Worm (Caenorhabditis elegans): ENCODE results near the gene F28B4.1.

Gene F28B4.1

ce11 chrX:3245812-3246211, 40.9 kb downstream of the F28B4.1 start, which contains the start of gene F40F4.7:
TSS of gene F40F4.7 (minus strand) at chrX:3245933.
- no peak for TF ChIP-seq dve-1 (tag; optimal IDR thresholded peaks at IDR 0.05)
- TF ChIP-seq ceh-19 (GFP tag; optimal IDR thresholded peaks at IDR 0.05) = no peak
- TF ChIP-seq che-1 (tag; optimal IDR thresholded peaks at IDR 0.05) = no peak
- TF ChIP-seq fkh-10 (GFP tag; optimal IDR thresholded peaks at IDR 0.05) = no peak
- no peak for TF ChIP-seq nhr-232 (tag; optimal IDR thresholded peaks at IDR 0.05)
- no peak for TF ChIP-seq ref-2 (tag; optimal IDR thresholded peaks at IDR 0.05)
- peak; percentile 7 for TF ChIP-seq sdc-2 (tag; optimal IDR thresholded peaks at IDR 0.05)
- no peak for TF ChIP-seq Y22D7AL.16 (tag; optimal IDR thresholded peaks at IDR 0.05)
- no peak for TF ChIP-seq unc-86 (tag; optimal IDR thresholded peaks at IDR 0.05)
- no peak for TF ChIP-seq C08G9.2 (tag; optimal IDR thresholded peaks at IDR 0.05)
- no peak for TF ChIP-seq gmeb-2 (tag; optimal IDR thresholded peaks at IDR 0.05)
- no peak for TF ChIP-seq ceh-9 (tag; optimal IDR thresholded peaks at IDR 0.05)
- TF ChIP-seq mec-3 (tag; optimal IDR thresholded peaks at IDR 0.05; ENCODE audit: borderline replicate concordance) = no peak
- TF ChIP-seq ama-1 (optimal IDR thresholded peaks at IDR 0.05) = no peak
- TF ChIP-seq hlh-13 (GFP tag; optimal IDR thresholded peaks at IDR 0.05) = no peak
- no peak for TF ChIP-seq dmd-4 (tag; optimal IDR thresholded peaks at IDR 0.05; ENCODE audit: borderline replicate concordance)
- no peak for TF ChIP-seq sox-2 (GFP tag; IDR thresholded peaks at IDR 0.05)
- TF ChIP-seq pqm-1 (tag; optimal IDR thresholded peaks at IDR 0.05) = no peak
- TF ChIP-seq ets-4 (tag; optimal IDR thresholded peaks at IDR 0.05) = no peak
- TF ChIP-seq ceh-45 (GFP tag; IDR thresholded peaks at IDR 0.05) = no peak
- no peak for TF ChIP-seq ttx-3 (tag; optimal IDR thresholded peaks at IDR 0.05)
- TF ChIP-seq pha-4 (tag; optimal IDR thresholded peaks at IDR 0.05) = no peak
- no peak for TF ChIP-seq ceh-30 (tag; optimal IDR thresholded peaks at IDR 0.05)
- peak; percentile 29 for TF ChIP-seq rnt-1 (tag; optimal IDR thresholded peaks at IDR 0.05)
- peak; percentile 72 for TF ChIP-seq unc-42 (tag; optimal IDR thresholded peaks at IDR 0.05)
- TF ChIP-seq ceh-31 (tag; optimal IDR thresholded peaks at IDR 0.05) = peak; percentile 41
- TF ChIP-seq ceh-22 (tag; optimal IDR thresholded peaks at IDR 0.05) = no peak
- TF ChIP-seq zip-5 (tag; optimal IDR thresholded peaks at IDR 0.05) = no peak
- TF ChIP-seq nhr-11 (tag; optimal IDR thresholded peaks at IDR 0.05) = no peak
- TF ChIP-seq lin-11 (tag; optimal IDR thresholded peaks at IDR 0.05) = no peak
- TF ChIP-seq fax-1 (tag; optimal IDR thresholded peaks at IDR 0.05) = no peak
- peak; percentile 51 for TF ChIP-seq hlh-8 (tag; optimal IDR thresholded peaks at IDR 0.05)
- no peak for TF ChIP-seq tbx-7 (tag; optimal IDR thresholded peaks at IDR 0.05)
- peak; percentile 61 for TF ChIP-seq unc-55 (GFP tag; optimal IDR thresholded peaks at IDR 0.05)
- no peak for TF ChIP-seq ceh-14 (tag; optimal IDR thresholded peaks at IDR 0.05)
- TF ChIP-seq hlh-30 (tag; optimal IDR thresholded peaks at IDR 0.05; ENCODE audit: insufficient read depth) = peak; percentile 91
- no peak for TF ChIP-seq F13H6.1 (tag; optimal IDR thresholded peaks at IDR 0.05)
- TF ChIP-seq eyg-1 (tag; optimal IDR thresholded peaks at IDR 0.05) = no peak
- TF ChIP-seq madf-2 (tag; optimal IDR thresholded peaks at IDR 0.05) = no peak
- TF ChIP-seq ceh-2 (tag; optimal IDR thresholded peaks at IDR 0.05) = no peak
- peak; percentile 57 for TF ChIP-seq tbx-2 (tag; optimal IDR thresholded peaks at IDR 0.05)
- no peak for TF ChIP-seq pat-9 (tag; optimal IDR thresholded peaks at IDR 0.05)
- no peak for TF ChIP-seq syd-9 (tag; optimal IDR thresholded peaks at IDR 0.05)
- no peak for TF ChIP-seq npax-4 (tag; optimal IDR thresholded peaks at IDR 0.05)
- TF ChIP-seq K09A11.1 (tag; optimal IDR thresholded peaks at IDR 0.05; ENCODE audit: insufficient read depth) = no peak
- no peak for TF ChIP-seq unc-3 (GFP tag; conservative IDR thresholded peaks at IDR 0.05)
- TF ChIP-seq unc-3 (tag; optimal IDR thresholded peaks at IDR 0.05) = no peak
- TF ChIP-seq ceh-48 (tag; optimal IDR thresholded peaks at IDR 0.05) = no peak
- no peak for TF ChIP-seq ahr-1 (tag; optimal IDR thresholded peaks at IDR 0.05)
- no peak for TF ChIP-seq ceh-24 (tag; optimal IDR thresholded peaks at IDR 0.05)
- no peak for TF ChIP-seq C38D4.7 (GFP tag; optimal IDR thresholded peaks at IDR 0.05)
- TF ChIP-seq T23F11.4 (GFP tag; optimal IDR thresholded peaks at IDR 0.05) = no peak
- TF ChIP-seq ceh-34 (tag; optimal IDR thresholded peaks at IDR 0.05) = peak; percentile 18
- TF ChIP-seq K02D7.2 (tag; optimal IDR thresholded peaks at IDR 0.05) = no peak
- TF ChIP-seq ztf-16 (tag; optimal IDR thresholded peaks at IDR 0.05) = no peak
